Worm (Caenorhabditis elegans) whole organism, L4 larva: ENCODE data around the gene ugt-38.

Experiments
- F49E8.2 ChIP-seq: sonication (generic microtip); optimal IDR thresholded peaks from 2 replicates; lab custom pipeline; 2016; ENCODE audit warnings: missing compliant biosample characterization, mild to moderate bottlenecking, missing genetic modification characterization, borderline replicate concordance
- Y48G9A.11 ChIP-seq: fragments of 200-800 bp; sonication (Bioruptor generic); IDR thresholded peaks from 2 replicates; pipeline ENCODE4 v1.3.6; 2022; ENCODE audit warnings: missing genetic modification reagents, missing genetic modification characterization, missing compliant biosample characterization
- ZK337.2 ChIP-seq: fragments of 200-800 bp; sonication (Bioruptor generic); IDR thresholded peaks from 2 replicates; pipeline ENCODE4 v1.3.6; 2022; ENCODE audit warnings: missing genetic modification reagents, missing genetic modification characterization, missing compliant biosample characterization
- aha-1 ChIP-seq: fragments of 150-350 bp; peaks from one replicate; lab custom pipeline; 2014; ENCODE audit warnings: missing biosample characterization, missing genetic modification characterization
- ama-1 ChIP-seq: fragments of 150-350 bp; optimal IDR thresholded peaks from 2 replicates; lab custom pipeline; 2014; ENCODE audit warnings: inconsistent platforms, mixed read lengths
- ceh-28 ChIP-seq: fragments of 150-350 bp; optimal IDR thresholded peaks from 2 replicates; lab custom pipeline; 2014; ENCODE audit warnings: missing biosample characterization, missing genetic modification reagents, missing genetic modification characterization
- ceh-32 ChIP-seq: sonication (generic microtip); optimal IDR thresholded peaks from 2 replicates; lab custom pipeline; 2016; ENCODE audit warnings: mild to moderate bottlenecking, missing genetic modification characterization, missing compliant biosample characterization; ENCODE audit not compliant: poor library complexity
- daf-16 ChIP-seq, 3 experiments: sonication (generic microtip); optimal IDR thresholded peaks; 2 replicates each; lab custom pipeline; 2016 to 2017; ENCODE audit warnings: missing genetic modification characterization in 3 of 3, missing genetic modification reagents in 3 of 3, mild to moderate bottlenecking in 2 of 3, missing compliant biosample characterization in 2 of 3, missing biosample characterization in 1 of 3, moderate library complexity in 1 of 3
- dmd-6 ChIP-seq: fragments of 200-800 bp; sonication (Bioruptor generic); IDR thresholded peaks from 2 replicates; pipeline ENCODE4 v1.3.6; 2022; ENCODE audit warnings: missing genetic modification reagents, missing genetic modification characterization, missing compliant biosample characterization
- dmd-8 ChIP-seq: fragments of 200-800 bp; sonication (Bioruptor generic); IDR thresholded peaks from 2 replicates; pipeline ENCODE4 v1.3.6; 2022; ENCODE audit warnings: missing genetic modification characterization, missing compliant biosample characterization
- dve-1 ChIP-seq: sonication (generic microtip); optimal IDR thresholded peaks from 2 replicates; lab custom pipeline; 2017; ENCODE audit warnings: antibody characterized with exemption, mild to moderate bottlenecking, missing genetic modification characterization, missing compliant biosample characterization; ENCODE audit not compliant: insufficient read depth
- fkh-10 ChIP-seq: fragments of 150-350 bp; optimal IDR thresholded peaks from 2 replicates; lab custom pipeline; 2014; ENCODE audit warnings: missing biosample characterization, missing genetic modification reagents, missing genetic modification characterization
- hlh-11 ChIP-seq: fragments of 200-800 bp; sonication (Bioruptor generic); optimal IDR thresholded peaks from 2 replicates; lab custom pipeline; 2018; ENCODE audit warnings: mild to moderate bottlenecking, missing genetic modification characterization, missing compliant biosample characterization
- lin-15B ChIP-seq: fragments of 150-350 bp; sonication (generic microtip); optimal IDR thresholded peaks from 3 replicates; lab custom pipeline; 2014; ENCODE audit warnings: missing biosample characterization, missing genetic modification characterization
- lin-38 ChIP-seq: fragments of 200-800 bp; sonication (Bioruptor generic); IDR thresholded peaks from 2 replicates; pipeline ENCODE4 v1.3.6; 2022; ENCODE audit warnings: missing genetic modification reagents, missing genetic modification characterization, missing compliant biosample characterization
- lin-39 ChIP-seq: fragments of 150-350 bp; optimal IDR thresholded peaks from 2 replicates; lab custom pipeline; 2014; ENCODE audit warnings: missing biosample characterization, missing genetic modification reagents, missing genetic modification characterization
- mdl-1 ChIP-seq, 2 experiments: fragments of 150-350 bp in 1 of 2; sonication (generic microtip) in 1 of 2; optimal IDR thresholded peaks; 2 replicates each; lab custom pipeline; 2014 to 2017; ENCODE audit warnings: missing biosample characterization in 2 of 2, missing genetic modification characterization in 2 of 2
- mes-2 ChIP-seq: sonication (generic microtip); optimal IDR thresholded peaks from 2 replicates; lab custom pipeline; 2016; ENCODE audit warnings: missing genotype, mild to moderate bottlenecking, missing genetic modification characterization, missing compliant biosample characterization; ENCODE audit not compliant: poor library complexity, severe bottlenecking
- nhr-102 ChIP-seq: sonication (generic microtip); optimal IDR thresholded peaks from 2 replicates; lab custom pipeline; 2016; ENCODE audit warnings: mild to moderate bottlenecking, missing genetic modification characterization, moderate library complexity, missing compliant biosample characterization
- nhr-111 ChIP-seq: fragments of 200-800 bp; sonication (Bioruptor generic); optimal IDR thresholded peaks from 2 replicates; lab custom pipeline; 2018; ENCODE audit warnings: mild to moderate bottlenecking, missing genetic modification characterization, missing compliant biosample characterization
- nhr-25 ChIP-seq: sonication (generic microtip); optimal IDR thresholded peaks from 2 replicates; lab custom pipeline; 2017; ENCODE audit warnings: missing genetic modification characterization, mild to moderate bottlenecking, missing compliant biosample characterization, antibody characterized with exemption, moderate library complexity, borderline replicate concordance; ENCODE audit not compliant: insufficient read depth
- nhr-28 ChIP-seq: fragments of 150-350 bp; optimal IDR thresholded peaks from 2 replicates; lab custom pipeline; 2014; ENCODE audit warnings: missing biosample characterization, missing genetic modification characterization
- nhr-42 ChIP-seq: fragments of 200-800 bp; sonication (Bioruptor generic); IDR thresholded peaks from 2 replicates; pipeline ENCODE4 v1.3.6; 2022; ENCODE audit warnings: missing genetic modification characterization, missing compliant biosample characterization
- nhr-48 ChIP-seq: sonication (generic microtip); optimal IDR thresholded peaks from 2 replicates; lab custom pipeline; 2016; ENCODE audit warnings: mild to moderate bottlenecking, missing genetic modification characterization, missing compliant biosample characterization
- nhr-6 ChIP-seq: fragments of 150-350 bp; optimal IDR thresholded peaks from 2 replicates; lab custom pipeline; 2014; ENCODE audit warnings: missing biosample characterization, missing genetic modification characterization
- nhr-76 ChIP-seq: fragments of 150-350 bp; optimal IDR thresholded peaks from 2 replicates; lab custom pipeline; 2014; ENCODE audit warnings: missing biosample characterization, missing genetic modification characterization
- php-3 ChIP-seq: fragments of 200-800 bp; sonication (Bioruptor generic); IDR thresholded peaks from 2 replicates; pipeline ENCODE4 v1.3.6; 2022; ENCODE audit warnings: missing genetic modification reagents, missing genetic modification characterization, missing compliant biosample characterization
- pqm-1 ChIP-seq: sonication (generic microtip); optimal IDR thresholded peaks from 2 replicates; lab custom pipeline; 2017; ENCODE audit warnings: missing biosample characterization, missing genetic modification characterization
- skn-1 ChIP-seq: fragments of 150-350 bp; optimal IDR thresholded peaks from 2 replicates; lab custom pipeline; 2014; ENCODE audit warnings: missing biosample characterization, missing genetic modification characterization
- snpc-4 ChIP-seq: fragments of 150-350 bp; optimal IDR thresholded peaks from 2 replicates; lab custom pipeline; 2014; ENCODE audit warnings: missing biosample characterization, missing genetic modification characterization
- tag-97 ChIP-seq: fragments of 200-800 bp; sonication (Bioruptor generic); IDR thresholded peaks from 2 replicates; pipeline ENCODE4 v1.3.6; 2022; ENCODE audit warnings: missing genetic modification characterization, missing compliant biosample characterization
- tra-1 ChIP-seq: fragments of 200-800 bp; sonication (Bioruptor generic); IDR thresholded peaks from 2 replicates; pipeline ENCODE4 v1.3.6; 2022; ENCODE audit warnings: missing genetic modification reagents, missing genetic modification characterization, missing compliant biosample characterization
- unc-62 ChIP-seq, 3 experiments: fragments of 150-350 bp in 1 of 3; sonication (generic microtip); optimal IDR thresholded peaks in 2 of 3; peaks in 1 of 3; 1 replicate in 1 of 3; 2 replicates in 2 of 3; lab custom pipeline; 2014 to 2017; ENCODE audit warnings: missing biosample characterization in 3 of 3, missing genetic modification characterization in 3 of 3, missing genetic modification reagents in 3 of 3, missing genotype in 1 of 3
- zag-1 ChIP-seq: fragments of 150-350 bp; optimal IDR thresholded peaks from 2 replicates; lab custom pipeline; 2014; ENCODE audit warnings: missing biosample characterization, missing genetic modification characterization
- zfp-3 ChIP-seq: fragments of 200-800 bp; sonication (Bioruptor generic); conservative IDR thresholded peaks from 2 replicates; pipeline ENCODE4 v1.3.6; 2022; ENCODE audit warnings: missing genetic modification reagents, missing genetic modification characterization, missing compliant biosample characterization
- ztf-11 ChIP-seq: fragments of 150-350 bp; optimal IDR thresholded peaks from 2 replicates; lab custom pipeline; 2014; ENCODE audit warnings: missing biosample characterization, missing genetic modification characterization

ugt-38 gene

ce11 chrV:7142661-7143060, 4.6 kb downstream of the ugt-38 start:
- TF ChIP-seq php-3 (GFP tag; lab: Robert Waterston, UW), result peak; percentile 72
- TF ChIP-seq Y48G9A.11 (GFP tag; lab: Robert Waterston, UW), result peak; percentile 78
- TF ChIP-seq daf-16 (GFP tag; optimal IDR thresholded peaks at IDR 0.05; lab: Kevin White, UChicago), result peak in 1 of 2 experiments; percentile 16
- peak; percentile 58 for TF ChIP-seq daf-16 (tag; optimal IDR thresholded peaks at IDR 0.05; lab: Kevin White, UChicago)
- TF ChIP-seq snpc-4, result peak; percentile 67
- TF ChIP-seq lin-39, result no peak
- peak; percentile 76 for TF ChIP-seq F49E8.2 (tag; lab: Kevin White, UChicago)
- peak; percentile 67 for TF ChIP-seq dmd-6 (GFP tag; lab: Robert Waterston, UW)
- TF ChIP-seq aha-1 (tag; lab: Kevin White, UChicago), result peak; percentile 94
- peak; percentile 1 for TF ChIP-seq pqm-1 (tag; lab: Kevin White, UChicago)
- no peak for TF ChIP-seq ceh-28 (tag; lab: Kevin White, UChicago)
- no peak for TF ChIP-seq nhr-42 (GFP tag; lab: Robert Waterston, UW)
- no peak for TF ChIP-seq nhr-25 (tag; lab: Kevin White, UChicago)
- TF ChIP-seq hlh-11 (tag; lab: Kevin White, UChicago), result no peak
- TF ChIP-seq tra-1 (GFP tag; lab: Robert Waterston, UW), result 0 out of 2 replicates have a peak, but pooled peaks have one; percentile 11
- TF ChIP-seq nhr-48 (tag; lab: Kevin White, UChicago), result no peak
- TF ChIP-seq nhr-28, result no peak
- no peak for TF ChIP-seq ztf-11
- peak; percentile 94 for TF ChIP-seq nhr-102 (tag; lab: Kevin White, UChicago)

- TF ChIP-seq nhr-28, result peak; percentile 45
- TF ChIP-seq mes-2, result no peak
- no peak for TF ChIP-seq lin-38 (GFP tag; lab: Robert Waterston, UW)
- TF ChIP-seq nhr-42 (GFP tag; lab: Robert Waterston, UW), result no peak
Measured at ce11 chrV:7141864-7142263, 5.4 kb downstream of the ugt-38 start, which contains the start of gene ugt-40. Gene ugt-40, minus strand, starts transcription at chrV:7141964.

- TF ChIP-seq fkh-10 (GFP tag; lab: Kevin White, UChicago) (no peak), mdl-1 (tag; optimal IDR thresholded peaks at IDR 0.05; lab: Kevin White, UChicago) (no peak), nhr-28 (peak; percentile 64), ama-1 (lab: Kevin White, UChicago) (no peak), unc-62 (GFP tag; optimal IDR thresholded peaks at IDR 0.05 in 1 of 2; lab: Kevin White, UChicago) (peak in 1 of 2 experiments; percentile 91), unc-62 (tag; optimal IDR thresholded peaks at IDR 0.05; lab: Kevin White, UChicago) (no peak)
Measured at ce11 chrV:7140368-7140767, 6.9 kb downstream of the ugt-38 start.

ce11 chrV:7138320-7138719, 8.9 kb downstream of the ugt-38 start, which contains the start of gene str-112:
Gene str-112, minus strand, starts transcription at chrV:7138420.
- no peak for TF ChIP-seq lin-15B
- TF ChIP-seq fkh-10 (GFP tag; lab: Kevin White, UChicago), result no peak
- TF ChIP-seq skn-1 (tag; lab: Kevin White, UChicago), result no peak
- TF ChIP-seq nhr-76 (tag; lab: Kevin White, UChicago), result no peak
- no peak for TF ChIP-seq ceh-32 (tag; lab: Kevin White, UChicago)
- no peak for TF ChIP-seq nhr-6
- TF ChIP-seq ZK337.2 (GFP tag; lab: Robert Waterston, UW), result no peak
- TF ChIP-seq dve-1 (tag; lab: Kevin White, UChicago), result no peak
- TF ChIP-seq nhr-111 (GFP tag; lab: Kevin White, UChicago), result no peak
- no peak for TF ChIP-seq dmd-8 (GFP tag; lab: Robert Waterston, UW)
- TF ChIP-seq lin-38 (GFP tag; lab: Robert Waterston, UW), result no peak
- no peak for TF ChIP-seq zag-1 (tag; lab: Kevin White, UChicago)
- no peak for TF ChIP-seq zfp-3
- TF ChIP-seq tag-97, result no peak
- no peak for TF ChIP-seq tra-1 (GFP tag; lab: Robert Waterston, UW)
